Fruit fly (Drosophila melanogaster): ENCODE data around the gene CG9123.

DNA sequence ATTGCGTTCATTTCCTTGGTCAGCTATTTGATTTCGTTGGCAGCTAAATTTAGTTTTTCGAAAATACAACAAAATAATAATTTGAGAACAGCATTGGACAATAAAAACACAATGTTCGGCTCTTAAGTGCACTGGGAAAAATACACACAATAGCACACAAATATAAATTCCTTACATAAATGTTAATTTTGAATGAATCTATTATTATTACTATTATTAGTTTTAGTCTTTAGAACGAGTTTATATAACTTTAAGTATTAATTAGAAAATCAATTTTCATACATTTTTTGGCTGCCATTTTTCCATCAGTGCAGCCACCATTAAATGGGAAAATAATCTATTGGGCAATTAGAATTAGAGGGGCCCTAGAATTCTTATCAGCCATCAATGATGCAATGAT lies 32.0 kb downstream of the CG9123 start:
- TF ChIP-seq CG10565 (GFP tag; optimal IDR thresholded peaks at IDR 0.05) (no peak), CG16863 (GFP tag; optimal IDR thresholded peaks at IDR 0.05) (no peak), sc (optimal IDR thresholded peaks at IDR 0.05) (no peak), sc (GFP tag; optimal IDR thresholded peaks at IDR 0.05) (no peak), maf-S (GFP tag; optimal IDR thresholded peaks at IDR 0.05) (no peak), ewg (GFP tag; optimal IDR thresholded peaks at IDR 0.05) (no peak), Kr (GFP tag; optimal IDR thresholded peaks at IDR 0.05) (no peak), CG9817 (tag; optimal IDR thresholded peaks at IDR 0.05) (no peak), pnt (GFP tag; optimal IDR thresholded peaks at IDR 0.05) (no peak), chn (GFP tag; optimal IDR thresholded peaks at IDR 0.05) (no peak), Nf-YA (GFP tag; IDR thresholded peaks at IDR 0.05) (no peak), CG8944 (GFP tag; optimal IDR thresholded peaks at IDR 0.05) (no peak), CG10959 (GFP tag; IDR thresholded peaks at IDR 0.05) (no peak)

Measured in whole organism, embryonic.